Worm (Caenorhabditis elegans) whole organism, mixed stage, embryonic: ENCODE measurements around the gene cyl-1.

Source experiments
- blmp-1 ChIP-seq: fragments of 150-350 bp; optimal IDR thresholded peaks from 2 replicates; lab custom pipeline; 2014; ENCODE audit warnings: missing biosample characterization, missing genetic modification characterization
- cnd-1 ChIP-seq: fragments of 200-800 bp; sonication (Bioruptor generic); optimal IDR thresholded peaks from 2 replicates; lab custom pipeline; 2018; ENCODE audit warnings: mild to moderate bottlenecking, missing genetic modification characterization, missing compliant biosample characterization
- ham-2 ChIP-seq: fragments of 200-800 bp; sonication (Bioruptor generic); optimal IDR thresholded peaks from 2 replicates; lab custom pipeline; 2018; ENCODE audit warnings: mild to moderate bottlenecking, missing genetic modification characterization, missing compliant biosample characterization
- mab-5 ChIP-seq: fragments of 150-350 bp; optimal IDR thresholded peaks from 2 replicates; lab custom pipeline; 2014; ENCODE audit warnings: missing biosample characterization, missing genetic modification characterization
- nhr-28 ChIP-seq: fragments of 150-350 bp; optimal IDR thresholded peaks from 2 replicates; lab custom pipeline; 2014; ENCODE audit warnings: missing biosample characterization, missing genetic modification characterization
- sptf-1 ChIP-seq: sonication (generic microtip); optimal IDR thresholded peaks from 2 replicates; lab custom pipeline; 2017; ENCODE audit warnings: mild to moderate bottlenecking, missing genetic modification characterization, moderate library complexity, missing compliant biosample characterization
- unc-120 ChIP-seq: sonication (generic microtip); optimal IDR thresholded peaks from 2 replicates; lab custom pipeline; 2017; ENCODE audit warnings: missing genetic modification characterization, missing compliant biosample characterization; ENCODE audit not compliant: poor library complexity, severe bottlenecking
- unc-39 ChIP-seq: fragments of 150-350 bp; optimal IDR thresholded peaks from 2 replicates; lab custom pipeline; 2014; ENCODE audit warnings: missing biosample characterization, missing genetic modification characterization
- unc-62 ChIP-seq: fragments of 150-350 bp; optimal IDR thresholded peaks from 2 replicates; lab custom pipeline; 2014; ENCODE audit warnings: missing biosample characterization, missing genetic modification reagents, missing genetic modification characterization
- zip-8 ChIP-seq: fragments of 150-350 bp; optimal IDR thresholded peaks from 2 replicates; lab custom pipeline; 2014; ENCODE audit warnings: missing biosample characterization, missing genetic modification characterization
- ztf-11 ChIP-seq: fragments of 150-350 bp; optimal IDR thresholded peaks from 2 replicates; lab custom pipeline; 2014; ENCODE audit warnings: missing biosample characterization, missing genetic modification characterization

ce11 chrV:11941664-11942063 lies 51.9 kb downstream of the cyl-1 start:
- TF ChIP-seq blmp-1 (tag; lab: Kevin White, UChicago) (no peak), cnd-1 (tag; lab: Kevin White, UChicago) (no peak), nhr-28 (tag; lab: Kevin White, UChicago) (no peak), ham-2 (GFP tag; lab: Kevin White, UChicago) (no peak), unc-120 (tag; lab: Kevin White, UChicago) (no peak), zip-8 (tag; lab: Kevin White, UChicago) (peak; percentile 68), mab-5 (tag; lab: Kevin White, UChicago) (no peak), sptf-1 (tag; lab: Kevin White, UChicago) (no peak), ztf-11 (tag; lab: Kevin White, UChicago) (no peak), unc-62 (GFP tag; lab: Kevin White, UChicago) (no peak), unc-39 (tag; lab: Kevin White, UChicago) (no peak)
